Worm (Caenorhabditis elegans) whole organism, L4 larva: Measurements from ENCODE around the gene R03H10.11.

Experiments used
- F10B5.3 ChIP-seq: sonication (generic microtip); optimal IDR thresholded peaks from 2 replicates; lab custom pipeline; 2016; ENCODE audit warnings: mild to moderate bottlenecking, missing genetic modification characterization, missing compliant biosample characterization
- F26F4.8 ChIP-seq: fragments of 200-800 bp; sonication (Bioruptor generic); conservative IDR thresholded peaks from 2 replicates; pipeline ENCODE4 v1.3.6; 2022; ENCODE audit warnings: missing genetic modification characterization, missing compliant biosample characterization
- R02D3.7 ChIP-seq: fragments of 150-350 bp; sonication (generic microtip); optimal IDR thresholded peaks from 3 replicates; lab custom pipeline; 2014; ENCODE audit warnings: missing biosample characterization, missing genetic modification characterization
- T26A8.4 ChIP-seq: fragments of 200-800 bp; sonication (Bioruptor generic); IDR thresholded peaks from 2 replicates; pipeline ENCODE4 v1.3.6; 2022; ENCODE audit warnings: missing genetic modification characterization, missing compliant biosample characterization
- Y48G9A.11 ChIP-seq: fragments of 200-800 bp; sonication (Bioruptor generic); IDR thresholded peaks from 2 replicates; pipeline ENCODE4 v1.3.6; 2022; ENCODE audit warnings: missing genetic modification reagents, missing genetic modification characterization, missing compliant biosample characterization
- ZK337.2 ChIP-seq: fragments of 200-800 bp; sonication (Bioruptor generic); IDR thresholded peaks from 2 replicates; pipeline ENCODE4 v1.3.6; 2022; ENCODE audit warnings: missing genetic modification reagents, missing genetic modification characterization, missing compliant biosample characterization
- ces-1 ChIP-seq: fragments of 150-350 bp; sonication (generic microtip); optimal IDR thresholded peaks from 4 replicates; lab custom pipeline; 2014; ENCODE audit warnings: missing biosample characterization, missing genetic modification reagents, missing genetic modification characterization
- cey-2 ChIP-seq: sonication (generic microtip); optimal IDR thresholded peaks from 3 replicates; lab custom pipeline; 2017; ENCODE audit warnings: missing genetic modification characterization, mild to moderate bottlenecking, missing compliant biosample characterization, antibody characterized with exemption, borderline replicate concordance; ENCODE audit not compliant: insufficient read depth
- daf-16 ChIP-seq, 3 experiments: sonication (generic microtip); optimal IDR thresholded peaks; 2 replicates each; lab custom pipeline; 2016 to 2017; ENCODE audit warnings: missing genetic modification characterization in 3 of 3, missing genetic modification reagents in 3 of 3, mild to moderate bottlenecking in 2 of 3, missing compliant biosample characterization in 2 of 3, missing biosample characterization in 1 of 3, moderate library complexity in 1 of 3
- dmd-6 ChIP-seq: fragments of 200-800 bp; sonication (Bioruptor generic); IDR thresholded peaks from 2 replicates; pipeline ENCODE4 v1.3.6; 2022; ENCODE audit warnings: missing genetic modification reagents, missing genetic modification characterization, missing compliant biosample characterization
- dmd-8 ChIP-seq: fragments of 200-800 bp; sonication (Bioruptor generic); IDR thresholded peaks from 2 replicates; pipeline ENCODE4 v1.3.6; 2022; ENCODE audit warnings: missing genetic modification characterization, missing compliant biosample characterization
- dpl-1 ChIP-seq: fragments of 150-350 bp; optimal IDR thresholded peaks from 2 replicates; lab custom pipeline; 2014; ENCODE audit warnings: missing biosample characterization, missing genetic modification reagents, missing genetic modification characterization
- dve-1 ChIP-seq: sonication (generic microtip); optimal IDR thresholded peaks from 2 replicates; lab custom pipeline; 2017; ENCODE audit warnings: antibody characterized with exemption, mild to moderate bottlenecking, missing genetic modification characterization, missing compliant biosample characterization; ENCODE audit not compliant: insufficient read depth
- fos-1 ChIP-seq: fragments of 150-350 bp; optimal IDR thresholded peaks from 2 replicates; lab custom pipeline; 2014; ENCODE audit warnings: missing biosample characterization, missing genetic modification characterization
- hif-1 ChIP-seq, 2 experiments: sonication (generic microtip); optimal IDR thresholded peaks; 2 replicates each; lab custom pipeline; 2016 to 2017; ENCODE audit warnings: missing compliant biosample characterization in 2 of 2, missing genetic modification characterization in 2 of 2, missing genetic modification reagents in 2 of 2, missing genotype in 2 of 2, mild to moderate bottlenecking in 1 of 2
- hlh-11 ChIP-seq: fragments of 200-800 bp; sonication (Bioruptor generic); optimal IDR thresholded peaks from 2 replicates; lab custom pipeline; 2018; ENCODE audit warnings: mild to moderate bottlenecking, missing genetic modification characterization, missing compliant biosample characterization
- hlh-30 ChIP-seq: sonication (generic microtip); optimal IDR thresholded peaks from 2 replicates; lab custom pipeline; 2017; ENCODE audit warnings: antibody characterized with exemption, mild to moderate bottlenecking, missing genetic modification characterization, missing compliant biosample characterization; ENCODE audit not compliant: insufficient read depth
- hmg-1.1 ChIP-seq: fragments of 200-800 bp; sonication (Bioruptor generic); IDR thresholded peaks from 2 replicates; pipeline ENCODE4 v1.3.6; 2022; ENCODE audit warnings: missing genetic modification reagents, missing genetic modification characterization, missing compliant biosample characterization
- lin-1 ChIP-seq: fragments of 200-800 bp; sonication (Bioruptor generic); IDR thresholded peaks from 2 replicates; pipeline ENCODE4 v1.3.6; 2022; ENCODE audit warnings: missing genetic modification reagents, missing genetic modification characterization, missing compliant biosample characterization
- lin-15B ChIP-seq: fragments of 150-350 bp; sonication (generic microtip); optimal IDR thresholded peaks from 3 replicates; lab custom pipeline; 2014; ENCODE audit warnings: missing biosample characterization, missing genetic modification characterization
- lin-29 ChIP-seq: fragments of 200-800 bp; sonication (Bioruptor generic); IDR thresholded peaks from 2 replicates; pipeline ENCODE4 v1.3.6; 2022; ENCODE audit warnings: missing genetic modification reagents, missing genetic modification characterization, missing compliant biosample characterization
- mdl-1 ChIP-seq, 2 experiments: fragments of 150-350 bp in 1 of 2; sonication (generic microtip) in 1 of 2; optimal IDR thresholded peaks; 2 replicates each; lab custom pipeline; 2014 to 2017; ENCODE audit warnings: missing biosample characterization in 2 of 2, missing genetic modification characterization in 2 of 2
- nhr-237 ChIP-seq: sonication (generic microtip); optimal IDR thresholded peaks from 2 replicates; lab custom pipeline; 2017; ENCODE audit warnings: missing biosample characterization, missing genetic modification characterization
- php-3 ChIP-seq: fragments of 200-800 bp; sonication (Bioruptor generic); IDR thresholded peaks from 2 replicates; pipeline ENCODE4 v1.3.6; 2022; ENCODE audit warnings: missing genetic modification reagents, missing genetic modification characterization, missing compliant biosample characterization
- pqm-1 ChIP-seq: sonication (generic microtip); optimal IDR thresholded peaks from 2 replicates; lab custom pipeline; 2017; ENCODE audit warnings: missing biosample characterization, missing genetic modification characterization
- set-16 ChIP-seq: fragments of 200-800 bp; sonication (Bioruptor generic); IDR thresholded peaks from 2 replicates; pipeline ENCODE4 v1.3.6; 2022; ENCODE audit warnings: missing genetic modification reagents, missing genetic modification characterization, missing compliant biosample characterization
- snpc-1.2 ChIP-seq: fragments of 200-800 bp; sonication (Bioruptor generic); IDR thresholded peaks from 2 replicates; pipeline ENCODE4 v1.3.6; 2022; ENCODE audit warnings: missing genetic modification reagents, missing genetic modification characterization, missing compliant biosample characterization
- unc-62 ChIP-seq, 3 experiments: fragments of 150-350 bp in 1 of 3; sonication (generic microtip); optimal IDR thresholded peaks in 2 of 3; peaks in 1 of 3; 1 replicate in 1 of 3; 2 replicates in 2 of 3; lab custom pipeline; 2014 to 2017; ENCODE audit warnings: missing biosample characterization in 3 of 3, missing genetic modification characterization in 3 of 3, missing genetic modification reagents in 3 of 3, missing genotype in 1 of 3
- vab-7 ChIP-seq: fragments of 200-800 bp; sonication (Bioruptor generic); IDR thresholded peaks from 2 replicates; pipeline ENCODE4 v1.3.6; 2022; ENCODE audit warnings: missing genetic modification reagents, missing genetic modification characterization, missing compliant biosample characterization
- zag-1 ChIP-seq: fragments of 150-350 bp; optimal IDR thresholded peaks from 2 replicates; lab custom pipeline; 2014; ENCODE audit warnings: missing biosample characterization, missing genetic modification characterization
- zfp-3 ChIP-seq: fragments of 200-800 bp; sonication (Bioruptor generic); conservative IDR thresholded peaks from 2 replicates; pipeline ENCODE4 v1.3.6; 2022; ENCODE audit warnings: missing genetic modification reagents, missing genetic modification characterization, missing compliant biosample characterization
- zip-11 ChIP-seq: fragments of 200-800 bp; sonication (Bioruptor generic); IDR thresholded peaks from 2 replicates; pipeline ENCODE4 v1.3.6; 2022; ENCODE audit warnings: missing genetic modification characterization, missing compliant biosample characterization
- zip-2 ChIP-seq: fragments of 150-350 bp; optimal IDR thresholded peaks from 2 replicates; lab custom pipeline; 2014; ENCODE audit warnings: missing biosample characterization, missing genetic modification characterization

Gene R03H10.11

DNA sequence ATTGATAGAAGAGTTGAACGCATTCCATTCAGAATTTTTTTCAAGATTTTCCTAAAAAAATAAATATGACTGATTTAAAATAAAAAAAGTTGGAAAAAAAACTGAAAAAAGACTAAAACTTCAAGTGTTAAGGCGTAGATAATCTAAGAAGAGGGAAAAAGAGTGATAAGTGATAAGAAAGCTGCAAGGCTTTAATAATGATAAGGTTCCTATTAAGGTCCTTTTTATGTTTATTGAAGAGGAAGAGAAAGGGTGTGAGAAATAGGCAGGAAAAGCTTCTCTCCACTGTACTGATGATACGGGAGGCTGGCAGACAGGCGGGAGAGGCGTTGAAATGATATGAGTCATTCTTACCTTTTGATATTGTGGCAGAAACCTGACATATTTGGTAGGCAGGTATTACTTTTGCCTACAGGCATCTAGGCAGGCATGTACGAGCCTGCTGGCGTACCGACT, 21.3 kb downstream of the R03H10.11 start, which contains the start of gene mth-1:
Gene mth-1, minus strand, starts transcription at position 51 of the 456 bp plus-strand sequence.
- TF ChIP-seq nhr-237 (tag; lab: Kevin White, UChicago) (no peak), dmd-8 (GFP tag; lab: Robert Waterston, UW) (no peak), zag-1 (tag; lab: Kevin White, UChicago) (no peak), lin-15B (tag; lab: Kevin White, UChicago) (no peak), daf-16 (GFP tag; optimal IDR thresholded peaks at IDR 0.05; lab: Kevin White, UChicago) (no peak), daf-16 (tag; optimal IDR thresholded peaks at IDR 0.05; lab: Kevin White, UChicago) (peak; percentile 42), dmd-6 (peak; percentile 29; the same call in 1 of the 2 replicates), hlh-11 (tag; lab: Kevin White, UChicago) (peak; percentile 12), T26A8.4 (GFP tag; lab: Robert Waterston, UW) (no peak), ZK337.2 (GFP tag; lab: Robert Waterston, UW) (no peak), pqm-1 (tag; lab: Kevin White, UChicago) (peak; percentile 68), hmg-1.1 (no peak)

DNA sequence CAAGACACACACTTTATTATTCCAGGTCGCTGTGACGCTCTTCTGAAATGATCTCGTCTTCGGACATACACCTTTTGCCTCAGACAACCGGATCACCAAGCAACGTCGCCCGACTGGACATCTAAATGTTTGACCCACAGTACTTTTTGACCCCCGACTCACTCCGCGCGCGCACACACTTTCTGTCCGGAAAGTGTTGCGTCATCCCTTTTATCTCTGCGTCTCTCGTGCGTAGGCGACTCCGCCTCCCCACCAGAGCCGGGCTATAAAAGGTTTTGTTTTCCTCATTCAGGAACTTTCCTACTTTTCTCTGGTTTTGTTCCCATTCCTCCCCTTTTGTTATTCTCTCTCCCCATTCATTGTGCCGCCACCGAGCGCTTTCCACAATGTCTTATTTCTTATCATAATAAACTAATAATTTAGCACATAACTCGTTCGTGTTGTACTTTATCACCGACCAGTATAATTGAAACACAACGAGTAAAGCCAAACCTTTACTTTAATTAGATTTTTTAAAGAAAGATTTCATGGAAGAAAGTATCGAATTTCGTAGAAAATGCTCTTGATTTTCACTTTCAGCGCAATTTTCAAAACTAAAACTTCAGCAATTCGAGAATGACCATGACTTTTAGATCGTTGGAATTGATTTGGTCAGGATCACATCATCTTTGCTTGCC, 26.7 kb downstream of the R03H10.11 start, which contains the start of gene F31D5.6:
Gene F31D5.6, plus strand, starts transcription at position 627 of the 677 bp plus-strand sequence.
- TF ChIP-seq dmd-8 (GFP tag; lab: Robert Waterston, UW) (no peak), hif-1 (tag; optimal IDR thresholded peaks at IDR 0.05; lab: Kevin White, UChicago) (no peak)

DNA sequence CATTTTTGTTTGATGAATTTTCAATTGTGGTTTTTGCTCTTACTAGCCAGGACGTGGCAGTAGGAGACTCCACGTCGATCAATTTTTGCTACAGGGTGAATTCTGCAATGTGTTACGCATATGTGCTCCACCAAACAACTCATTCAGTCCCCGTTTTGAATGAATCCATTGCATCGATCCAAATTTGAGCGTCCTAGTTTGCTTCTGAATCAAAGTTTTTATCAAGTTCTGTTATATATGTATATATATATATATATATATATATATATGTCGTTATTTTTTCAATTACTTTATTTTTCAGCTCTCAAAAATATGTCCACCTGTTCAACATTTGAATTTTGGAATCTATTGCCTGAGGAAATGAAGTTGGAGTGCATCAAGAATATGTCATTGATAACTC, 28.6 kb downstream of the R03H10.11 start, which contains the start of gene F31D5.7:
Gene F31D5.7, plus strand, starts transcription at position 301 of the 400 bp plus-strand sequence.
- no peak for TF ChIP-seq php-3
- TF ChIP-seq dve-1 (tag; lab: Kevin White, UChicago), result no peak
- TF ChIP-seq F10B5.3, result no peak
- TF ChIP-seq cey-2, result no peak
- TF ChIP-seq fos-1 (tag; lab: Kevin White, UChicago), result no peak
- TF ChIP-seq R02D3.7 (tag; lab: Kevin White, UChicago), result no peak
- no peak for TF ChIP-seq snpc-1.2
- TF ChIP-seq vab-7 (GFP tag; lab: Robert Waterston, UW), result no peak
- no peak for TF ChIP-seq set-16
- TF ChIP-seq hlh-30 (tag; lab: Kevin White, UChicago), result no peak

DNA sequence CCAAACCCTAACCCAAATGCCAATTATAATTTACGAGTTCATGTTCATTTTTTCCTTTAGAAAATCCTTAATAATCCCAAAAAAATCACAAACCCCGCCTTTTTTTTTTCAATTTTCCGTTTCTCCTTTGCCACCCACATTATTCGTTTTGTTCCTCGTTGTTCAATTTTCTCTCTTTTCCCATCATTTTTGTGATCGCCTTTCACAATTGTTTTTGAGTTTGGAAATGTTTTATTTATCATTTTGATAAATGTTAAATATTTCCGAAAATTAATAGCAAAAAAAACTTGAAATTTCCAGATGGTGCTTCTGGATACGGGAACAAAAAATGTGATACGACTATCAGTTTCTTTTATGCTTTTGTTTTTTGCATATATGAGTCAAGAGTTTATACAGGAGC, 32.9 kb downstream of the R03H10.11 start, which contains the start of gene F31D5.2:
Gene F31D5.2, plus strand, starts transcription at position 301 of the 400 bp plus-strand sequence.
- no peak for TF ChIP-seq zfp-3
- TF ChIP-seq unc-62 (GFP tag; optimal IDR thresholded peaks at IDR 0.05 in 1 of 2; lab: Kevin White, UChicago), result peak in 1 of 2 experiments; percentile 27
- no peak for TF ChIP-seq unc-62 (tag; optimal IDR thresholded peaks at IDR 0.05; lab: Kevin White, UChicago)

DNA sequence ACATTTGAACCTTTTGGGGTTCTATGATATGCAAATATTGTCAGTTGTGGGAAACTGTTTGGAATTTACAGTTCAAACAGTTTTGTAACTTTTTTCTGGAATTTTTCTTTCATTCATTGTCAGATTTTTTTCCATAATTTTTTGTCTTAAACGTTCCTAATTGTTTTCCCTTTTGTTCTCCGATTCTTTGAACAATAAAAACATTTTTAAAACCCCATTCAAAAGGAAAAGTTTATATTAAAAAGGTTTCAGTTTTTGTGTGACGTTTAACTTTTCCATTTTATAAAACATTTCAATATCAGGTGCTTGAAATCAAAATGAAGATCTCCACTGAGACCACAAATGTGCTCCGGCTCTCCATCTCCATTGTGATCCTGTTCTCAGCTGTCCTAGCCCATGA, 36.6 kb downstream of the R03H10.11 start, which contains the start of gene F31D5.1:
Gene F31D5.1, plus strand, starts transcription at position 301 of the 400 bp plus-strand sequence.
- TF ChIP-seq php-3 (no peak), ces-1 (no peak), zip-2 (no peak), lin-1 (GFP tag; lab: Robert Waterston, UW) (no peak), dpl-1 (GFP tag; lab: Kevin White, UChicago) (no peak), mdl-1 (tag; optimal IDR thresholded peaks at IDR 0.05; lab: Kevin White, UChicago) (no peak), set-16 (no peak), zip-11 (GFP tag; lab: Robert Waterston, UW) (no peak), F26F4.8 (no peak), hlh-11 (tag; lab: Kevin White, UChicago) (no peak), lin-29 (no peak), Y48G9A.11 (no peak)
- TF ChIP-seq, all 104 proteins: peak for 0
